Fruit fly (Drosophila melanogaster) whole organism, prepupa: Measurements from ENCODE around the gene CG15385.

Source experiments
- Blimp-1 ChIP-seq: fragments of 200-800 bp; sonication (Bioruptor generic); optimal IDR thresholded peaks from 3 replicates; lab custom pipeline; 2017; ENCODE audit warnings: missing biosample characterization, missing genetic modification characterization, mild to moderate bottlenecking, moderate library complexity, missing genetic modification reagents
- CG10631 ChIP-seq: fragments of 200-800 bp; sonication (Bioruptor generic); optimal IDR thresholded peaks from 2 replicates; lab custom pipeline; 2016; ENCODE audit warnings: missing biosample characterization, missing genetic modification characterization
- CG11294 ChIP-seq: fragments of 200-800 bp; sonication (Bioruptor generic); IDR thresholded peaks from 2 replicates; pipeline ENCODE4 v1.3.6; 2022; ENCODE audit warnings: missing biosample characterization, missing genetic modification characterization
- CG11762 ChIP-seq: fragments of 200-800 bp; sonication (Bioruptor generic); optimal IDR thresholded peaks from 3 replicates; lab custom pipeline; 2016; ENCODE audit warnings: missing biosample characterization, missing genetic modification characterization; ENCODE audit not compliant: insufficient read depth
- CG15336 ChIP-seq: fragments of 200-800 bp; sonication (Bioruptor generic); IDR thresholded peaks from 2 replicates; pipeline ENCODE4 v1.3.6; 2022; ENCODE audit warnings: missing biosample characterization, missing genetic modification characterization
- CG1621 ChIP-seq: fragments of 200-800 bp; sonication (Bioruptor generic); optimal IDR thresholded peaks from 3 replicates; lab custom pipeline; 2018; ENCODE audit warnings: missing biosample characterization, mild to moderate bottlenecking, missing genetic modification characterization
- CG16779 ChIP-seq: fragments of 200-800 bp; sonication (Bioruptor generic); optimal IDR thresholded peaks from 3 replicates; lab custom pipeline; 2017; ENCODE audit warnings: missing biosample characterization, mild to moderate bottlenecking, missing genetic modification characterization
- CG3032 ChIP-seq: fragments of 200-800 bp; optimal IDR thresholded peaks from 2 replicates; lab custom pipeline; 2019; ENCODE audit warnings: missing biosample characterization, mild to moderate bottlenecking, missing genetic modification characterization, moderate library complexity
- CG31627 ChIP-seq: fragments of 200-800 bp; sonication (Bioruptor generic); optimal IDR thresholded peaks from 3 replicates; lab custom pipeline; 2016; ENCODE audit warnings: missing biosample characterization, missing genetic modification characterization
- CG32006 ChIP-seq: fragments of 200-800 bp; sonication (Bioruptor generic); optimal IDR thresholded peaks from 3 replicates; lab custom pipeline; 2017; ENCODE audit warnings: missing biosample characterization, mild to moderate bottlenecking, missing genetic modification characterization
- CG34406 ChIP-seq: fragments of 200-800 bp; sonication (Bioruptor generic); optimal IDR thresholded peaks from 3 replicates; lab custom pipeline; 2016; ENCODE audit warnings: missing biosample characterization, missing genetic modification characterization
- CG4318 ChIP-seq: fragments of 200-800 bp; sonication (Bioruptor generic); optimal IDR thresholded peaks from 3 replicates; lab custom pipeline; 2017; ENCODE audit warnings: missing biosample characterization, mild to moderate bottlenecking, missing genetic modification characterization
- CG6163 ChIP-seq: fragments of 200-800 bp; sonication (Bioruptor generic); IDR thresholded peaks from 3 replicates; pipeline ENCODE4 v1.3.6; 2022; ENCODE audit warnings: missing biosample characterization, missing genetic modification characterization
- CG6276 ChIP-seq: fragments of 200-800 bp; sonication (Bioruptor generic); optimal IDR thresholded peaks from 2 replicates; lab custom pipeline; 2017; ENCODE audit warnings: missing biosample characterization, mild to moderate bottlenecking, missing genetic modification characterization
- CG6792 ChIP-seq: fragments of 200-800 bp; sonication (Bioruptor generic); optimal IDR thresholded peaks from 3 replicates; lab custom pipeline; 2016; ENCODE audit warnings: missing biosample characterization, missing genetic modification characterization
- CG6808 ChIP-seq: fragments of 200-800 bp; sonication (Bioruptor generic); optimal IDR thresholded peaks from 3 replicates; lab custom pipeline; 2017; ENCODE audit warnings: missing biosample characterization, missing genetic modification characterization, mild to moderate bottlenecking, moderate library complexity, missing genetic modification reagents
- CG7368 ChIP-seq: fragments of 200-800 bp; sonication (Bioruptor generic); optimal IDR thresholded peaks from 3 replicates; lab custom pipeline; 2016; ENCODE audit warnings: missing biosample characterization, missing genetic modification characterization
- CG8119 ChIP-seq: fragments of 200-800 bp; sonication (Bioruptor generic); IDR thresholded peaks from 3 replicates; pipeline ENCODE4 v1.3.6; 2022; ENCODE audit warnings: missing biosample characterization, missing genetic modification characterization
- CG8319 ChIP-seq: fragments of 200-800 bp; sonication (Bioruptor generic); optimal IDR thresholded peaks from 3 replicates; lab custom pipeline; 2016; ENCODE audit warnings: missing biosample characterization, missing genetic modification characterization
- CG8632 ChIP-seq: fragments of 200-800 bp; sonication (Bioruptor generic); optimal IDR thresholded peaks from 3 replicates; lab custom pipeline; 2016; ENCODE audit warnings: missing biosample characterization, missing genetic modification characterization
- CG9139 ChIP-seq: fragments of 200-800 bp; sonication (Bioruptor generic); optimal IDR thresholded peaks from 3 replicates; lab custom pipeline; 2017; ENCODE audit warnings: missing biosample characterization, mild to moderate bottlenecking, missing genetic modification characterization
- Eip75B ChIP-seq: fragments of 200-800 bp; sonication (Bioruptor generic); optimal IDR thresholded peaks from 3 replicates; lab custom pipeline; 2016; ENCODE audit warnings: missing biosample characterization, missing genetic modification characterization
- Eip78C ChIP-seq: fragments of 200-800 bp; sonication (Bioruptor generic); peaks from one replicate; lab custom pipeline; 2016; ENCODE audit warnings: missing biosample characterization, missing genetic modification characterization
- Ets21C ChIP-seq: fragments of 200-800 bp; sonication (Bioruptor generic); optimal IDR thresholded peaks from 3 replicates; lab custom pipeline; 2016; ENCODE audit warnings: missing biosample characterization, missing genetic modification characterization
- Ets96B ChIP-seq: fragments of 200-800 bp; optimal IDR thresholded peaks from 2 replicates; lab custom pipeline; 2019; ENCODE audit warnings: missing biosample characterization, mild to moderate bottlenecking, missing genetic modification characterization, moderate library complexity
- Hr38 ChIP-seq: sonication (Bioruptor generic); optimal IDR thresholded peaks from 2 replicates; lab custom pipeline; 2016; ENCODE audit warnings: missing biosample characterization, missing genetic modification characterization
- Hr39 ChIP-seq: fragments of 200-800 bp; sonication (Bioruptor generic); optimal IDR thresholded peaks from 2 replicates; lab custom pipeline; 2016; ENCODE audit warnings: missing biosample characterization, missing genetic modification characterization
- Hr4 ChIP-seq: fragments of 200-800 bp; sonication (Bioruptor generic); optimal IDR thresholded peaks from 3 replicates; lab custom pipeline; 2016; ENCODE audit warnings: missing biosample characterization, missing genetic modification characterization
- Met ChIP-seq: fragments of 200-800 bp; sonication (Bioruptor generic); optimal IDR thresholded peaks from 3 replicates; lab custom pipeline; 2016; ENCODE audit warnings: missing biosample characterization, missing genetic modification characterization
- OdsH ChIP-seq: fragments of 200-800 bp; sonication (Bioruptor generic); optimal IDR thresholded peaks from 3 replicates; lab custom pipeline; 2016; ENCODE audit warnings: missing biosample characterization, missing genetic modification characterization
- Sox102F ChIP-seq: fragments of 200-800 bp; sonication (Bioruptor generic); optimal IDR thresholded peaks from 2 replicates; lab custom pipeline; 2016; ENCODE audit warnings: missing biosample characterization, mild to moderate bottlenecking, missing genetic modification characterization
- Sox14 ChIP-seq: fragments of 200-800 bp; sonication (Bioruptor generic); optimal IDR thresholded peaks from 3 replicates; lab custom pipeline; 2016; ENCODE audit warnings: missing biosample characterization, missing genetic modification characterization
- Sox15 ChIP-seq: fragments of 200-800 bp; sonication (Bioruptor generic); optimal IDR thresholded peaks from 3 replicates; lab custom pipeline; 2016; ENCODE audit warnings: missing biosample characterization, missing genetic modification characterization
- acj6 ChIP-seq: fragments of 200-800 bp; sonication (Bioruptor generic); optimal IDR thresholded peaks from 3 replicates; lab custom pipeline; 2016; ENCODE audit warnings: missing biosample characterization, missing genetic modification characterization
- dsx ChIP-seq: fragments of 200-800 bp; optimal IDR thresholded peaks from 3 replicates; lab custom pipeline; 2019; ENCODE audit warnings: missing biosample characterization, mild to moderate bottlenecking, missing genetic modification characterization, moderate library complexity; ENCODE audit not compliant: poor library complexity, severe bottlenecking
- eg ChIP-seq: fragments of 200-800 bp; sonication (Bioruptor generic); IDR thresholded peaks from 3 replicates; pipeline ENCODE4 v1.3.6; 2022; ENCODE audit warnings: missing biosample characterization, missing genetic modification characterization
- esn ChIP-seq: fragments of 200-800 bp; sonication (Bioruptor generic); optimal IDR thresholded peaks from 2 replicates; lab custom pipeline; 2016; ENCODE audit warnings: missing biosample characterization, mild to moderate bottlenecking, missing genetic modification characterization, moderate library complexity
- fd59A ChIP-seq: fragments of 200-800 bp; sonication (Bioruptor generic); optimal IDR thresholded peaks from 2 replicates; lab custom pipeline; 2017; ENCODE audit warnings: missing biosample characterization, mild to moderate bottlenecking, missing genetic modification characterization, missing genetic modification reagents
- fd85E ChIP-seq: fragments of 200-800 bp; sonication (Bioruptor generic); optimal IDR thresholded peaks from 3 replicates; lab custom pipeline; 2016; ENCODE audit warnings: missing biosample characterization, missing genetic modification characterization
- fkh ChIP-seq: fragments of 200-800 bp; sonication (Bioruptor generic); optimal IDR thresholded peaks from 3 replicates; lab custom pipeline; 2017; ENCODE audit warnings: missing biosample characterization, mild to moderate bottlenecking, missing genetic modification characterization, moderate library complexity
- lz ChIP-seq: fragments of 200-800 bp; sonication (Bioruptor generic); optimal IDR thresholded peaks from 3 replicates; lab custom pipeline; 2016; ENCODE audit warnings: missing biosample characterization, missing genetic modification characterization
- pdm3 ChIP-seq: fragments of 200-800 bp; sonication (Bioruptor generic); optimal IDR thresholded peaks from 3 replicates; lab custom pipeline; 2016; ENCODE audit warnings: missing biosample characterization, missing genetic modification characterization
- spab ChIP-seq: fragments of 200-800 bp; sonication (Bioruptor generic); optimal IDR thresholded peaks from 2 replicates; lab custom pipeline; 2017; ENCODE audit warnings: missing biosample characterization, mild to moderate bottlenecking, missing genetic modification characterization, missing genetic modification reagents
- ss ChIP-seq, 2 experiments: fragments of 200-800 bp; sonication (Bioruptor generic); optimal IDR thresholded peaks; 2 replicates in 1 of 2; 3 replicates in 1 of 2; lab custom pipeline; 2017 to 2018; ENCODE audit warnings: mild to moderate bottlenecking in 2 of 2, missing biosample characterization in 2 of 2, missing genetic modification characterization in 2 of 2, moderate library complexity in 1 of 2
- svp ChIP-seq: fragments of 200-800 bp; sonication (Bioruptor generic); peaks from one replicate; lab custom pipeline; 2016; ENCODE audit warnings: missing biosample characterization, missing genetic modification characterization

The CG15385 gene

DNA sequence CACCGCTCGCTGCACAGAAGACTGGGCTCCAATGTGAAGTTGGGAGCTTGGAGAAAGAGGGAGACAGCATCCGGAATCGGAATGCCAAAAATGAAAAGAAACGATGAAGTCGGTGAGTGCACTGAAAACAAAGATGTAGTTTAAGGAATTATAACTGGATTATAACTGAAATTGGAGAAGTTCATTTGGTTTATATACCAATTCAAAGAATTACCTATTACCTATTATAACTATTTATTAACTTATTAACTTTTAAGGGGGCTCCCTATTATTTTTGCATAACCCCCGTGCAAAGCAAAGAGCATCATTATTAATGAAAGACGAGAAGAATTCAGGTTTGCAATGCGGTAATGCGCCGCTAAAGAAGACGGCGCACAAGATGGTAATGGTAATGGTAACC is 27.7 kb downstream of the CG15385 start (continued):
- peak; percentile 6 for TF ChIP-seq Hr39 (GFP tag; lab: Kevin White, UChicago)

DNA sequence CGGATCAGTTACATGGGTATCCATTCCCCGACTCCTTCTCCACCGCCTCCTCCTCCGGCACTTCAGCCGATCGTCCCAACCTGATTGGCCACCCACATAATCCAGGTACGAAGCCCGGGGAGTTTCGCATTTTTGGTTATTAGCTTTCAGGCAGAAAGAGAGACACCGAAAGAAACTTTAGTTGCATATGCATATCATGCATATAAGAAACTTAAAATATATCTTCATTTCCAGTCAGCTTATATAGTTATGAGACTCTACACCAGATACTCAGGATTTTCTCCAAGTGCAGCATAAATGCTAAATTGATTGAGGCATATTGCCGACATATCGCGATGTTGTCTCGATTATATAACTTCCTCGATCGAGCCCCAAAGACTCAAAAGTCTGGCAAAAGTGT is 28.2 kb downstream of the CG15385 start:
- TF ChIP-seq CG6792 (no peak), CG32006 (GFP tag; lab: Kevin White, UChicago) (no peak), OdsH (GFP tag; lab: Kevin White, UChicago) (no peak), CG8119 (GFP tag; lab: Robert Waterston, UW) (peak; percentile 28; the same call in 1 of the 3 replicates), CG31627 (GFP tag; lab: Kevin White, UChicago) (peak; percentile 22), CG16779 (tag; lab: Kevin White, UChicago) (no peak), CG3032 (tag; lab: Kevin White, UChicago) (no peak), CG6276 (GFP tag; lab: Kevin White, UChicago) (peak; percentile 30), acj6 (GFP tag; lab: Kevin White, UChicago) (no peak), Blimp-1 (GFP tag; lab: Kevin White, UChicago) (no peak), CG4318 (GFP tag; lab: Kevin White, UChicago) (peak; percentile 41), Eip75B (GFP tag; lab: Kevin White, UChicago) (no peak), CG15336 (GFP tag; lab: Robert Waterston, UW) (peak; percentile 59), eg (peak; percentile 72), ss (GFP tag; optimal IDR thresholded peaks at IDR 0.05; lab: Kevin White, UChicago) (no peak), Sox102F (GFP tag; lab: Kevin White, UChicago) (peak; percentile 11), CG11294 (GFP tag; lab: Robert Waterston, UW) (peak; percentile 50; the same call in 1 of the 2 replicates), CG10631 (no peak), fkh (GFP tag; lab: Kevin White, UChicago) (no peak), CG1621 (no peak), Hr39 (GFP tag; lab: Kevin White, UChicago) (peak; percentile 34), Ets21C (GFP tag; lab: Kevin White, UChicago) (peak; percentile 4), Sox14 (GFP tag; lab: Kevin White, UChicago) (no peak), Hr4 (GFP tag; lab: Kevin White, UChicago) (peak; percentile 32), CG6163 (GFP tag; lab: Robert Waterston, UW) (0 out of 3 replicates have a peak, but pooled peaks have one; percentile 19), pdm3 (GFP tag; lab: Kevin White, UChicago) (peak; percentile 42), Hr38 (GFP tag; lab: Kevin White, UChicago) (peak; percentile 25), Eip78C (GFP tag; lab: Kevin White, UChicago) (peak; percentile 64)
- TF ChIP-seq, all 60 proteins: peak for 15

- no peak for TF ChIP-seq fd85E (GFP tag; lab: Kevin White, UChicago)
- TF ChIP-seq esn (GFP tag; lab: Kevin White, UChicago) = no peak
- peak; percentile 84 for TF ChIP-seq CG3032 (tag; lab: Kevin White, UChicago)
- TF ChIP-seq dsx (GFP tag; lab: Kevin White, UChicago) = peak; percentile 76
- TF ChIP-seq CG34406 (GFP tag; lab: Kevin White, UChicago) = peak; percentile 0
- peak; percentile 78 for TF ChIP-seq fd59A (GFP tag; lab: Kevin White, UChicago)
- no peak for TF ChIP-seq Sox15 (GFP tag; lab: Kevin White, UChicago)
- no peak for TF ChIP-seq fkh (GFP tag; lab: Kevin White, UChicago)
- TF ChIP-seq CG11294 (GFP tag; lab: Robert Waterston, UW) = peak; percentile 34; the same call in 1 of the 2 replicates
- TF ChIP-seq CG8319 (GFP tag; lab: Kevin White, UChicago) = no peak
- peak; percentile 23 for TF ChIP-seq CG11762 (GFP tag; lab: Kevin White, UChicago)
- TF ChIP-seq CG8632 (GFP tag; lab: Kevin White, UChicago) = peak; percentile 32
- peak; percentile 59 for TF ChIP-seq acj6 (GFP tag; lab: Kevin White, UChicago)
- TF ChIP-seq Ets96B = peak; percentile 82
- TF ChIP-seq OdsH (GFP tag; lab: Kevin White, UChicago) = peak; percentile 66
- peak; percentile 61 to 86 for TF ChIP-seq ss (GFP tag; optimal IDR thresholded peaks at IDR 0.05; lab: Kevin White, UChicago)
- no peak for TF ChIP-seq Hr39 (GFP tag; lab: Kevin White, UChicago)
- TF ChIP-seq CG8119 (GFP tag; lab: Robert Waterston, UW) = peak; percentile 62
- no peak for TF ChIP-seq lz (GFP tag; lab: Kevin White, UChicago)
- TF ChIP-seq eg = peak; percentile 48; the same call in 2 of the 3 replicates
- peak; percentile 89 for TF ChIP-seq CG6163 (GFP tag; lab: Robert Waterston, UW)
- TF ChIP-seq svp (GFP tag; lab: Kevin White, UChicago) = no peak
- no peak for TF ChIP-seq Met
- peak; percentile 83 for TF ChIP-seq CG1621
- peak; percentile 84 for TF ChIP-seq spab (GFP tag; lab: Kevin White, UChicago)
- TF ChIP-seq CG9139 = no peak
- peak; percentile 81 for TF ChIP-seq CG6808 (GFP tag; lab: Kevin White, UChicago)
- peak; percentile 72 for TF ChIP-seq CG10631
- peak; percentile 59 for TF ChIP-seq CG7368 (GFP tag; lab: Kevin White, UChicago)
Measured at dm6 chr2L:2182735-2183340, 29.5 kb downstream of the CG15385 start.
